Worm (Caenorhabditis elegans): Measurements from ENCODE around the gene spp-18.
"Not testable (repeated sequence)": the region's sequence is repeated elsewhere in the genome, so short reads cannot be mapped to it uniquely, and the experiment has no call there.

The spp-18 gene

ce11 chrIV:9584352-9584751, 9.2 kb upstream of the spp-18 start:
- TF ChIP-seq sptf-1 (tag; optimal IDR thresholded peaks at IDR 0.05), result no peak
- no peak for TF ChIP-seq blmp-1 (tag; optimal IDR thresholded peaks at IDR 0.05)
- TF ChIP-seq lin-13 (tag; optimal IDR thresholded peaks at IDR 0.05), result no peak
- no peak for TF ChIP-seq lsy-2 (tag; optimal IDR thresholded peaks at IDR 0.05)
- TF ChIP-seq nhr-28 (tag; optimal IDR thresholded peaks at IDR 0.05), result no peak
- TF ChIP-seq cnd-1 (tag; optimal IDR thresholded peaks at IDR 0.05), result no peak

- TF ChIP-seq unc-62 (GFP tag; optimal IDR thresholded peaks at IDR 0.05) (no peak), mep-1 (tag; optimal IDR thresholded peaks at IDR 0.05) (no peak), lin-13 (tag; optimal IDR thresholded peaks at IDR 0.05) (no peak), ceh-43 (GFP tag; optimal IDR thresholded peaks at IDR 0.05) (no peak), tbx-8 (GFP tag; optimal IDR thresholded peaks at IDR 0.05) (no peak), flh-1 (GFP tag; optimal IDR thresholded peaks at IDR 0.05) (no peak), unc-120 (tag; optimal IDR thresholded peaks at IDR 0.05; ENCODE audit: poor library complexity, severe bottlenecking) (no peak), ceh-83 (GFP tag; optimal IDR thresholded peaks at IDR 0.05) (no peak)
Observed at ce11 chrIV:9588784-9589457, 4.6 kb upstream of the spp-18 start, which contains the start of gene trcs-1. Gene trcs-1 (minus strand): TSS chrIV:9588834.

ce11 chrIV:9592413-9592812, 1.1 kb upstream of the spp-18 start, which contains the start of gene pei-1:
Gene pei-1 (minus strand): TSS chrIV:9592513.
- TF ChIP-seq sptf-1 (tag; optimal IDR thresholded peaks at IDR 0.05) (no peak), blmp-1 (tag; optimal IDR thresholded peaks at IDR 0.05) (no peak)

ce11 chrIV:9595779-9596406, 2.4 kb downstream of the spp-18 start, which contains the start of the genes F27C8.3 and F27C8.2:
Gene F27C8.3 (minus strand): TSS chrIV:9595879.
Gene F27C8.2 (plus strand): TSS chrIV:9596356.
- not testable (repeated sequence) for TF ChIP-seq hlh-1 (tag; optimal IDR thresholded peaks at IDR 0.05); ces-1 (GFP tag; optimal IDR thresholded peaks at IDR 0.05); drap-1 (GFP tag; optimal IDR thresholded peaks at IDR 0.05)

ce11 chrIV:9601595-9601994, 8.1 kb downstream of the spp-18 start, which contains the start of gene aat-1:
Gene aat-1 (minus strand): TSS chrIV:9601695.
- TF ChIP-seq nhr-2 (tag; optimal IDR thresholded peaks at IDR 0.05) (no peak), mls-2 (tag; optimal IDR thresholded peaks at IDR 0.05) (no peak), lsy-2 (tag; optimal IDR thresholded peaks at IDR 0.05) (no peak), sem-2 (GFP tag; optimal IDR thresholded peaks at IDR 0.05) (no peak), unc-39 (tag; optimal IDR thresholded peaks at IDR 0.05) (no peak), elt-3 (tag; optimal IDR thresholded peaks at IDR 0.05) (no peak), lin-13 (tag; optimal IDR thresholded peaks at IDR 0.05) (no peak)

ce11 chrIV:9607945-9608344, 14.4 kb downstream of the spp-18 start:
- no peak for TF ChIP-seq M03D4.4 (tag; optimal IDR thresholded peaks at IDR 0.05)
- TF ChIP-seq ceh-83 (GFP tag; optimal IDR thresholded peaks at IDR 0.05), result no peak

ce11 chrIV:9609095-9609494, 15.6 kb downstream of the spp-18 start:
- peak; percentile 97 for TF ChIP-seq elt-1 (tag; optimal IDR thresholded peaks at IDR 0.05; ENCODE audit: borderline replicate concordance, insufficient read depth)
- no peak for TF ChIP-seq elt-3 (tag; optimal IDR thresholded peaks at IDR 0.05)

- TF ChIP-seq ceh-39 (tag; optimal IDR thresholded peaks at IDR 0.05) (no peak), elt-1 (tag; optimal IDR thresholded peaks at IDR 0.05; ENCODE audit: borderline replicate concordance, insufficient read depth) (peak; percentile 91)
Observed at ce11 chrIV:9610923-9611322, 17.4 kb downstream of the spp-18 start.
